Fruit fly (Drosophila melanogaster) whole organism, embryonic: Measurements from ENCODE around the gene CG6912.
A peak's percentile ranks its signal among the peaks of the same experiment; 100 is the strongest.

ENCODE experiments used
- ATbp ChIP-seq: fragments of 200-800 bp; sonication (Bioruptor generic); optimal IDR thresholded peaks from 2 replicates; lab custom pipeline; 2017; ENCODE audit warnings: missing biosample characterization, mild to moderate bottlenecking, missing genetic modification characterization, missing genetic modification reagents
- Blimp-1 ChIP-seq: fragments of 200-800 bp; sonication (Bioruptor generic); optimal IDR thresholded peaks from 3 replicates; lab custom pipeline; 2018; ENCODE audit warnings: missing biosample characterization, missing genetic modification characterization, mild to moderate bottlenecking, moderate library complexity, missing genetic modification reagents
- CG10267 ChIP-seq: fragments of 200-800 bp; sonication (Bioruptor generic); optimal IDR thresholded peaks from 2 replicates; lab custom pipeline; 2018; ENCODE audit warnings: missing biosample characterization, mild to moderate bottlenecking, missing genetic modification characterization, moderate library complexity
- CG10431 ChIP-seq: fragments of 200-800 bp; sonication (Bioruptor generic); optimal IDR thresholded peaks from 3 replicates; lab custom pipeline; 2018; ENCODE audit warnings: missing biosample characterization, mild to moderate bottlenecking, missing genetic modification characterization
- CG10565 ChIP-seq: fragments of 200-800 bp; sonication (Bioruptor generic); optimal IDR thresholded peaks from 3 replicates; lab custom pipeline; 2016; ENCODE audit warnings: missing biosample characterization, mild to moderate bottlenecking, missing genetic modification characterization
- CG11504 ChIP-seq: fragments of 200-800 bp; sonication (Bioruptor generic); optimal IDR thresholded peaks from 3 replicates; lab custom pipeline; 2019; ENCODE audit warnings: missing biosample characterization, mild to moderate bottlenecking, missing genetic modification characterization, moderate library complexity
- CG12299 ChIP-seq: fragments of 200-800 bp; sonication (Bioruptor generic); optimal IDR thresholded peaks from 2 replicates; lab custom pipeline; 2018; ENCODE audit warnings: missing biosample characterization, mild to moderate bottlenecking, missing genetic modification characterization
- CG14965 ChIP-seq: fragments of 200-800 bp; sonication (Bioruptor generic); optimal IDR thresholded peaks from 2 replicates; lab custom pipeline; 2016; ENCODE audit warnings: missing biosample characterization, missing genetic modification characterization, borderline replicate concordance
- CG15514 ChIP-seq: fragments of 200-800 bp; sonication (Bioruptor generic); optimal IDR thresholded peaks from 3 replicates; lab custom pipeline; 2017; ENCODE audit warnings: missing biosample characterization, missing genetic modification characterization, mild to moderate bottlenecking, moderate library complexity, missing genetic modification reagents
- CG15696 ChIP-seq: fragments of 200-800 bp; sonication (Bioruptor generic); optimal IDR thresholded peaks from 2 replicates; lab custom pipeline; 2019; ENCODE audit warnings: missing biosample characterization, mild to moderate bottlenecking, missing genetic modification characterization, moderate library complexity
- CG17359 ChIP-seq: fragments of 200-800 bp; sonication (Bioruptor generic); optimal IDR thresholded peaks from 3 replicates; lab custom pipeline; 2018; ENCODE audit warnings: missing biosample characterization, mild to moderate bottlenecking, missing genetic modification characterization, moderate library complexity
- CG18011 ChIP-seq: fragments of 200-800 bp; sonication (Bioruptor generic); optimal IDR thresholded peaks from 2 replicates; lab custom pipeline; 2017; ENCODE audit warnings: missing biosample characterization, missing genetic modification characterization, mild to moderate bottlenecking, moderate library complexity, missing genotype
- CG2678 ChIP-seq: fragments of 200-800 bp; sonication (Bioruptor generic); optimal IDR thresholded peaks from 3 replicates; lab custom pipeline; 2019; ENCODE audit warnings: missing biosample characterization, mild to moderate bottlenecking, missing genetic modification characterization, moderate library complexity
- CG2712 ChIP-seq: fragments of 200-800 bp; optimal IDR thresholded peaks from 3 replicates; lab custom pipeline; 2019; ENCODE audit warnings: missing biosample characterization, mild to moderate bottlenecking, missing genetic modification characterization, moderate library complexity
- CG30020 ChIP-seq: fragments of 200-800 bp; optimal IDR thresholded peaks from 2 replicates; lab custom pipeline; 2019; ENCODE audit warnings: missing biosample characterization, mild to moderate bottlenecking, missing genetic modification characterization, moderate library complexity
- CG3995 ChIP-seq: fragments of 200-800 bp; sonication (Bioruptor generic); optimal IDR thresholded peaks from 3 replicates; lab custom pipeline; 2016; ENCODE audit warnings: missing biosample characterization, missing genetic modification characterization
- CG6254 ChIP-seq: fragments of 200-800 bp; sonication (Bioruptor generic); optimal IDR thresholded peaks from 3 replicates; lab custom pipeline; 2017; ENCODE audit warnings: mild to moderate bottlenecking, missing biosample characterization, missing genetic modification reagents, missing genetic modification characterization
- CG7271 ChIP-seq: fragments of 200-800 bp; sonication (Bioruptor generic); optimal IDR thresholded peaks from 2 replicates; lab custom pipeline; 2018; ENCODE audit warnings: missing biosample characterization, mild to moderate bottlenecking, missing genetic modification characterization, moderate library complexity
- CG7357 ChIP-seq: fragments of 200-800 bp; sonication (Bioruptor generic); IDR thresholded peaks from 3 replicates; pipeline ENCODE4 v1.3.6; 2022; ENCODE audit warnings: missing biosample characterization, missing genetic modification characterization
- CG7839 ChIP-seq: fragments of 200-800 bp; sonication (Bioruptor generic); optimal IDR thresholded peaks from 3 replicates; lab custom pipeline; 2018; ENCODE audit warnings: missing biosample characterization, mild to moderate bottlenecking, missing genetic modification characterization, moderate library complexity
- CG7928 ChIP-seq: fragments of 200-800 bp; sonication (Bioruptor generic); optimal IDR thresholded peaks from 2 replicates; lab custom pipeline; 2017; ENCODE audit warnings: missing biosample characterization, mild to moderate bottlenecking, missing genetic modification characterization
- CG8388 ChIP-seq: fragments of 200-800 bp; sonication (Bioruptor generic); optimal IDR thresholded peaks from 2 replicates; lab custom pipeline; 2019; ENCODE audit warnings: missing biosample characterization, mild to moderate bottlenecking, missing genetic modification characterization, moderate library complexity
- CG8924 ChIP-seq: fragments of 200-800 bp; optimal IDR thresholded peaks from 3 replicates; lab custom pipeline; 2019; ENCODE audit warnings: missing biosample characterization, mild to moderate bottlenecking, missing genetic modification characterization, moderate library complexity
- CHES-1-like ChIP-seq: fragments of 200-800 bp; sonication (Bioruptor generic); optimal IDR thresholded peaks from 2 replicates; lab custom pipeline; 2016; ENCODE audit warnings: missing biosample characterization, missing genetic modification characterization
- Dad ChIP-seq: fragments of 200-800 bp; sonication (Bioruptor generic); optimal IDR thresholded peaks from 3 replicates; lab custom pipeline; 2016; ENCODE audit warnings: missing biosample characterization, missing genetic modification characterization
- Doc3 ChIP-seq: fragments of 200-800 bp; sonication (Bioruptor generic); IDR thresholded peaks from 3 replicates; pipeline ENCODE4 v1.3.6; 2022; ENCODE audit warnings: missing biosample characterization, missing genetic modification characterization; ENCODE audit not compliant: partially characterized antibody
- HHEX ChIP-seq: fragments of 200-800 bp; sonication (Bioruptor generic); optimal IDR thresholded peaks from 3 replicates; lab custom pipeline; 2017; ENCODE audit warnings: missing biosample characterization, mild to moderate bottlenecking, missing genetic modification characterization, missing genetic modification reagents
- MBD-R2 ChIP-seq: fragments of 200-800 bp; sonication (Bioruptor generic); IDR thresholded peaks from 2 replicates; pipeline ENCODE4 v1.3.6; 2022; ENCODE audit warnings: missing biosample characterization, missing genetic modification characterization
- Scr ChIP-seq: fragments of 200-800 bp; sonication (Bioruptor generic); IDR thresholded peaks from 2 replicates; pipeline ENCODE4 v1.3.6; 2022; ENCODE audit warnings: missing biosample characterization, missing genetic modification characterization; ENCODE audit not compliant: partially characterized antibody
- Sry-δ ChIP-seq: fragments of 200-800 bp; sonication (Bioruptor generic); optimal IDR thresholded peaks from 2 replicates; lab custom pipeline; 2016; ENCODE audit warnings: missing biosample characterization, missing genetic modification characterization
- al ChIP-seq: fragments of 200-800 bp; sonication (Bioruptor generic); IDR thresholded peaks from 2 replicates; pipeline ENCODE4 v1.3.6; 2022; ENCODE audit warnings: missing biosample characterization, missing genetic modification characterization
- az2 ChIP-seq: fragments of 200-800 bp; sonication (Bioruptor generic); optimal IDR thresholded peaks from 3 replicates; lab custom pipeline; 2016; ENCODE audit warnings: missing biosample characterization, missing genetic modification characterization
- bowl ChIP-seq: fragments of 200-800 bp; sonication (Bioruptor generic); IDR thresholded peaks from 2 replicates; pipeline ENCODE4 v1.3.6; 2022; ENCODE audit warnings: missing biosample characterization, missing genetic modification characterization
- crc ChIP-seq: fragments of 200-800 bp; sonication (Bioruptor generic); optimal IDR thresholded peaks from 2 replicates; lab custom pipeline; 2016; ENCODE audit warnings: missing biosample characterization, missing genetic modification characterization
- croc ChIP-seq: fragments of 200-800 bp; sonication (Bioruptor generic); conservative IDR thresholded peaks from 3 replicates; pipeline ENCODE4 v1.3.6; 2022; ENCODE audit warnings: missing biosample characterization, missing genetic modification characterization
- cwo ChIP-seq: fragments of 200-800 bp; sonication (Bioruptor generic); optimal IDR thresholded peaks from 3 replicates; lab custom pipeline; 2017; ENCODE audit warnings: missing biosample characterization, missing genetic modification characterization, mild to moderate bottlenecking, moderate library complexity, missing genetic modification reagents
- emc ChIP-seq: fragments of 200-800 bp; sonication (Bioruptor generic); optimal IDR thresholded peaks from 2 replicates; lab custom pipeline; 2016; ENCODE audit warnings: missing biosample characterization, missing genetic modification characterization
- ham ChIP-seq: fragments of 200-800 bp; sonication (Bioruptor generic); IDR thresholded peaks from 2 replicates; pipeline ENCODE4 v1.3.6; 2022; ENCODE audit warnings: missing biosample characterization, missing genetic modification characterization
- hkb ChIP-seq, 2 experiments: fragments of 200-800 bp in 1 of 2; fragments of >200 bp in 1 of 2; sonication (Bioruptor generic) in 1 of 2; IDR thresholded peaks in 1 of 2; optimal IDR thresholded peaks in 1 of 2; 2 replicates each; pipeline versions ENCODE4 v1.3.6 to Lab custom; 2017 to 2022; ENCODE audit warnings: missing biosample characterization in 1 of 2, missing genetic modification characterization in 1 of 2
- kay ChIP-seq: fragments of 200-800 bp; sonication (Bioruptor generic); optimal IDR thresholded peaks from 2 replicates; lab custom pipeline; 2016; ENCODE audit warnings: missing biosample characterization, missing genetic modification characterization
- nmo ChIP-seq: fragments of 200-800 bp; sonication (Bioruptor generic); optimal IDR thresholded peaks from 2 replicates; lab custom pipeline; 2018; ENCODE audit warnings: missing biosample characterization, mild to moderate bottlenecking, missing genetic modification characterization, moderate library complexity
- otp ChIP-seq: fragments of 200-800 bp; sonication (Bioruptor generic); IDR thresholded peaks from 3 replicates; pipeline ENCODE4, ENCODE4 v1.3.6; 2022; ENCODE audit warnings: missing biosample characterization, missing genetic modification characterization
- prd ChIP-seq, 3 experiments: fragments of >200 bp in 2 of 3; fragments of 200-800 bp in 1 of 3; sonication (Bioruptor generic) in 1 of 3; optimal IDR thresholded peaks in 2 of 3; IDR thresholded peaks in 1 of 3; 2 replicates in 2 of 3; 3 replicates in 1 of 3; pipeline versions ENCODE4 v1.3.6 to Lab custom; 2017 to 2022; ENCODE audit warnings: missing biosample characterization in 1 of 3, missing genetic modification characterization in 1 of 3
- tap ChIP-seq: fragments of 200-800 bp; optimal IDR thresholded peaks from 3 replicates; lab custom pipeline; 2019; ENCODE audit warnings: missing biosample characterization, mild to moderate bottlenecking, missing genetic modification characterization, moderate library complexity
- vnd ChIP-seq: fragments of 200-800 bp; sonication (Bioruptor generic); IDR thresholded peaks from 3 replicates; pipeline ENCODE4 v1.3.6; 2022; ENCODE audit warnings: missing biosample characterization, missing genetic modification characterization; ENCODE audit not compliant: partially characterized antibody
- wor ChIP-seq: fragments of 200-800 bp; sonication (Bioruptor generic); IDR thresholded peaks from 2 replicates; pipeline ENCODE4 v1.3.6; 2022; ENCODE audit warnings: missing biosample characterization, missing genetic modification characterization
- zen2 ChIP-seq: fragments of 200-800 bp; sonication (Bioruptor generic); IDR thresholded peaks from 3 replicates; pipeline ENCODE4 v1.3.6; 2022; ENCODE audit warnings: missing biosample characterization, missing genetic modification characterization; ENCODE audit not compliant: partially characterized antibody

Gene CG6912

dm6 chr3R:15119730-15120129 lies 17.1 kb downstream of the CG6912 start (continued):
- no peak for TF ChIP-seq bowl (GFP tag; lab: Robert Waterston, UW)
- no peak for TF ChIP-seq CG18011 (GFP tag; lab: Kevin White, UChicago)
- no peak for TF ChIP-seq CHES-1-like
- TF ChIP-seq CG30020 (tag; lab: Kevin White, UChicago), result no peak
- no peak for TF ChIP-seq otp

dm6 chr3R:15117765-15118164 lies 19.0 kb downstream of the CG6912 start:
- TF ChIP-seq tap (tag; lab: Kevin White, UChicago) (peak; percentile 16), Blimp-1 (peak; percentile 47), CG7271 (tag; lab: Kevin White, UChicago) (no peak), ham (GFP tag; lab: Robert Waterston, UW) (no peak), CG8388 (GFP tag; lab: Kevin White, UChicago) (peak; percentile 38), CG2678 (tag; lab: Kevin White, UChicago) (peak; percentile 64), CG15696 (tag; lab: Kevin White, UChicago) (no peak), kay (GFP tag; lab: Kevin White, UChicago) (no peak), emc (GFP tag; lab: Kevin White, UChicago) (no peak), CG10431 (GFP tag; lab: Kevin White, UChicago) (no peak), al (GFP tag; lab: Robert Waterston, UW) (no peak), hkb (optimal IDR thresholded peaks at IDR 0.05; lab: Kevin White, UChicago) (no peak), hkb (GFP tag; IDR thresholded peaks at IDR 0.05; lab: Robert Waterston, UW) (peak; percentile 42; the same call in 1 of the 2 replicates), vnd (GFP tag; lab: Robert Waterston, UW) (no peak), az2 (GFP tag; lab: Kevin White, UChicago) (peak; percentile 16), CG3995 (GFP tag; lab: Kevin White, UChicago) (no peak), CG10565 (GFP tag; lab: Kevin White, UChicago) (no peak), nmo (GFP tag; lab: Kevin White, UChicago) (peak; percentile 44), CG2712 (tag; lab: Kevin White, UChicago) (peak; percentile 49), CG8924 (tag; lab: Kevin White, UChicago) (peak; percentile 27), CG15514 (GFP tag; lab: Kevin White, UChicago) (peak; percentile 9), Sry-δ (GFP tag; lab: Kevin White, UChicago) (no peak), wor (no peak), CG7839 (tag; lab: Kevin White, UChicago) (peak; percentile 52), MBD-R2 (GFP tag; lab: Robert Waterston, UW) (no peak), CG7928 (GFP tag; lab: Kevin White, UChicago) (no peak), CG14965 (no peak), CG7357 (0 out of 3 replicates have a peak, but pooled peaks have one; percentile 28), Scr (GFP tag; lab: Robert Waterston, UW) (no peak), croc (GFP tag; lab: Robert Waterston, UW) (no peak), ATbp (GFP tag; lab: Kevin White, UChicago) (peak; percentile 13), cwo (GFP tag; lab: Kevin White, UChicago) (peak; percentile 90), Doc3 (GFP tag; lab: Robert Waterston, UW) (no peak), HHEX (GFP tag; lab: Kevin White, UChicago) (no peak), CG11504 (tag; lab: Kevin White, UChicago) (peak; percentile 69), Dad (GFP tag; lab: Kevin White, UChicago) (no peak), prd (optimal IDR thresholded peaks at IDR 0.05; lab: Kevin White, UChicago) (no peak), prd (GFP tag; IDR thresholded peaks at IDR 0.05; lab: Robert Waterston, UW) (no peak), zen2 (GFP tag; lab: Robert Waterston, UW) (no peak), CG12299 (tag; lab: Kevin White, UChicago) (no peak), CG6254 (GFP tag; lab: Kevin White, UChicago) (no peak), CG17359 (peak; percentile 69), crc (GFP tag; lab: Kevin White, UChicago) (no peak), CG10267 (tag; lab: Kevin White, UChicago) (peak; percentile 14)
